Fruit fly (Drosophila melanogaster) whole organism, prepupa: ENCODE measurements around the gene CG6432.

Experiments used
- CG10669 ChIP-seq: fragments of 200-800 bp; sonication (Bioruptor generic); optimal IDR thresholded peaks from 3 replicates; lab custom pipeline; 2018; ENCODE audit warnings: missing biosample characterization, mild to moderate bottlenecking, missing genetic modification characterization, moderate library complexity
- CG11762 ChIP-seq: fragments of 200-800 bp; sonication (Bioruptor generic); optimal IDR thresholded peaks from 3 replicates; lab custom pipeline; 2016; ENCODE audit warnings: missing biosample characterization, missing genetic modification characterization; ENCODE audit not compliant: insufficient read depth
- CG15336 ChIP-seq: fragments of 200-800 bp; sonication (Bioruptor generic); IDR thresholded peaks from 2 replicates; pipeline ENCODE4 v1.3.6; 2022; ENCODE audit warnings: missing biosample characterization, missing genetic modification characterization
- CG16779 ChIP-seq: fragments of 200-800 bp; sonication (Bioruptor generic); optimal IDR thresholded peaks from 3 replicates; lab custom pipeline; 2017; ENCODE audit warnings: missing biosample characterization, mild to moderate bottlenecking, missing genetic modification characterization
- CG3032 ChIP-seq: fragments of 200-800 bp; optimal IDR thresholded peaks from 2 replicates; lab custom pipeline; 2019; ENCODE audit warnings: missing biosample characterization, mild to moderate bottlenecking, missing genetic modification characterization, moderate library complexity
- CG31627 ChIP-seq: fragments of 200-800 bp; sonication (Bioruptor generic); optimal IDR thresholded peaks from 3 replicates; lab custom pipeline; 2016; ENCODE audit warnings: missing biosample characterization, missing genetic modification characterization
- CG32006 ChIP-seq: fragments of 200-800 bp; sonication (Bioruptor generic); optimal IDR thresholded peaks from 3 replicates; lab custom pipeline; 2017; ENCODE audit warnings: missing biosample characterization, mild to moderate bottlenecking, missing genetic modification characterization
- CG34406 ChIP-seq: fragments of 200-800 bp; sonication (Bioruptor generic); optimal IDR thresholded peaks from 3 replicates; lab custom pipeline; 2016; ENCODE audit warnings: missing biosample characterization, missing genetic modification characterization
- CG3919 ChIP-seq: fragments of 200-800 bp; sonication (Bioruptor generic); optimal IDR thresholded peaks from 3 replicates; lab custom pipeline; 2016; ENCODE audit warnings: missing biosample characterization, missing genetic modification characterization
- CG4318 ChIP-seq: fragments of 200-800 bp; sonication (Bioruptor generic); optimal IDR thresholded peaks from 3 replicates; lab custom pipeline; 2017; ENCODE audit warnings: missing biosample characterization, mild to moderate bottlenecking, missing genetic modification characterization
- CG6808 ChIP-seq: fragments of 200-800 bp; sonication (Bioruptor generic); optimal IDR thresholded peaks from 3 replicates; lab custom pipeline; 2017; ENCODE audit warnings: missing biosample characterization, missing genetic modification characterization, mild to moderate bottlenecking, moderate library complexity, missing genetic modification reagents
- CG6854 ChIP-seq: fragments of 200-800 bp; sonication (Bioruptor generic); optimal IDR thresholded peaks from 2 replicates; lab custom pipeline; 2017; ENCODE audit warnings: missing biosample characterization, mild to moderate bottlenecking, missing genetic modification characterization
- CG8119 ChIP-seq: fragments of 200-800 bp; sonication (Bioruptor generic); IDR thresholded peaks from 3 replicates; pipeline ENCODE4 v1.3.6; 2022; ENCODE audit warnings: missing biosample characterization, missing genetic modification characterization
- CG8632 ChIP-seq: fragments of 200-800 bp; sonication (Bioruptor generic); optimal IDR thresholded peaks from 3 replicates; lab custom pipeline; 2016; ENCODE audit warnings: missing biosample characterization, missing genetic modification characterization
- Eip75B ChIP-seq: fragments of 200-800 bp; sonication (Bioruptor generic); optimal IDR thresholded peaks from 3 replicates; lab custom pipeline; 2016; ENCODE audit warnings: missing biosample characterization, missing genetic modification characterization
- Eip78C ChIP-seq: fragments of 200-800 bp; sonication (Bioruptor generic); peaks from one replicate; lab custom pipeline; 2016; ENCODE audit warnings: missing biosample characterization, missing genetic modification characterization
- Ets21C ChIP-seq: fragments of 200-800 bp; sonication (Bioruptor generic); optimal IDR thresholded peaks from 3 replicates; lab custom pipeline; 2016; ENCODE audit warnings: missing biosample characterization, missing genetic modification characterization
- Ets96B ChIP-seq: fragments of 200-800 bp; optimal IDR thresholded peaks from 2 replicates; lab custom pipeline; 2019; ENCODE audit warnings: missing biosample characterization, mild to moderate bottlenecking, missing genetic modification characterization, moderate library complexity
- Gug ChIP-seq: fragments of 200-800 bp; sonication (Bioruptor generic); IDR thresholded peaks from 2 replicates; pipeline ENCODE4 v1.3.6; 2022; ENCODE audit warnings: missing biosample characterization, missing genetic modification characterization
- Hr39 ChIP-seq: fragments of 200-800 bp; sonication (Bioruptor generic); optimal IDR thresholded peaks from 2 replicates; lab custom pipeline; 2016; ENCODE audit warnings: missing biosample characterization, missing genetic modification characterization
- Hr4 ChIP-seq: fragments of 200-800 bp; sonication (Bioruptor generic); optimal IDR thresholded peaks from 3 replicates; lab custom pipeline; 2016; ENCODE audit warnings: missing biosample characterization, missing genetic modification characterization
- Lpt ChIP-seq: fragments of 200-800 bp; sonication (Bioruptor generic); optimal IDR thresholded peaks from 3 replicates; lab custom pipeline; 2016; ENCODE audit warnings: missing biosample characterization, missing genetic modification characterization
- Sox102F ChIP-seq: fragments of 200-800 bp; sonication (Bioruptor generic); optimal IDR thresholded peaks from 2 replicates; lab custom pipeline; 2016; ENCODE audit warnings: missing biosample characterization, mild to moderate bottlenecking, missing genetic modification characterization
- Sox14 ChIP-seq: fragments of 200-800 bp; sonication (Bioruptor generic); optimal IDR thresholded peaks from 3 replicates; lab custom pipeline; 2016; ENCODE audit warnings: missing biosample characterization, missing genetic modification characterization
- Sox15 ChIP-seq: fragments of 200-800 bp; sonication (Bioruptor generic); optimal IDR thresholded peaks from 3 replicates; lab custom pipeline; 2016; ENCODE audit warnings: missing biosample characterization, missing genetic modification characterization
- dsx ChIP-seq: fragments of 200-800 bp; optimal IDR thresholded peaks from 3 replicates; lab custom pipeline; 2019; ENCODE audit warnings: missing biosample characterization, mild to moderate bottlenecking, missing genetic modification characterization, moderate library complexity; ENCODE audit not compliant: poor library complexity, severe bottlenecking
- fd59A ChIP-seq: fragments of 200-800 bp; sonication (Bioruptor generic); optimal IDR thresholded peaks from 2 replicates; lab custom pipeline; 2017; ENCODE audit warnings: missing biosample characterization, mild to moderate bottlenecking, missing genetic modification characterization, missing genetic modification reagents
- fd85E ChIP-seq: fragments of 200-800 bp; sonication (Bioruptor generic); optimal IDR thresholded peaks from 3 replicates; lab custom pipeline; 2016; ENCODE audit warnings: missing biosample characterization, missing genetic modification characterization
- fkh ChIP-seq: fragments of 200-800 bp; sonication (Bioruptor generic); optimal IDR thresholded peaks from 3 replicates; lab custom pipeline; 2017; ENCODE audit warnings: missing biosample characterization, mild to moderate bottlenecking, missing genetic modification characterization, moderate library complexity
- salr ChIP-seq, 2 experiments: fragments of 200-800 bp; sonication (Bioruptor generic); optimal IDR thresholded peaks; 3 replicates each; lab custom pipeline; 2016 to 2018; ENCODE audit warnings: missing biosample characterization in 2 of 2, missing genetic modification characterization in 2 of 2, mild to moderate bottlenecking in 1 of 2
- spab ChIP-seq: fragments of 200-800 bp; sonication (Bioruptor generic); optimal IDR thresholded peaks from 2 replicates; lab custom pipeline; 2017; ENCODE audit warnings: missing biosample characterization, mild to moderate bottlenecking, missing genetic modification characterization, missing genetic modification reagents
- topi ChIP-seq: fragments of 200-800 bp; sonication (Bioruptor generic); optimal IDR thresholded peaks from 3 replicates; lab custom pipeline; 2016; ENCODE audit warnings: missing biosample characterization, missing genetic modification characterization

The CG6432 gene

dm6 chr3R:24357698-24358097 lies 21.0 kb downstream of the CG6432 start, which contains the start of gene Golgin84:
Golgin84 (minus strand) TSS chr3R:24357938.
- TF ChIP-seq CG3032 (tag; lab: Kevin White, UChicago) = no peak
- no peak for TF ChIP-seq salr (GFP tag; optimal IDR thresholded peaks at IDR 0.05; lab: Kevin White, UChicago)
- TF ChIP-seq CG4318 (GFP tag; lab: Kevin White, UChicago) = no peak
- no peak for TF ChIP-seq Eip75B (GFP tag; lab: Kevin White, UChicago)
- TF ChIP-seq, all 60 proteins: peak for 0

dm6 chr3R:24359957-24360356 lies 23.2 kb downstream of the CG6432 start, which contains the start of gene CG18528:
CG18528 (minus strand) TSS chr3R:24360144.
- TF ChIP-seq Ets96B (tag; lab: Kevin White, UChicago) (no peak), Sox14 (peak; percentile 97)

- TF ChIP-seq Hr39 (GFP tag; lab: Kevin White, UChicago) (no peak), CG31627 (GFP tag; lab: Kevin White, UChicago) (no peak), CG4318 (GFP tag; lab: Kevin White, UChicago) (no peak)
Measured at dm6 chr3R:24361583-24361982, 24.9 kb downstream of the CG6432 start, which contains the start of the genes CG5762 and CG33339. CG5762 (minus strand) TSS chr3R:24361683. CG33339 (plus strand) TSS chr3R:24361847.

dm6 chr3R:24362838-24363237 lies 26.1 kb downstream of the CG6432 start, which contains the start of gene CG33340:
CG33340 (plus strand) TSS chr3R:24363138.
- TF ChIP-seq Ets96B (tag; lab: Kevin White, UChicago) (no peak), CG4318 (GFP tag; lab: Kevin White, UChicago) (no peak), Gug (GFP tag; lab: Robert Waterston, UW) (no peak), CG15336 (GFP tag; lab: Robert Waterston, UW) (no peak)

- no peak for TF ChIP-seq spab (GFP tag; lab: Kevin White, UChicago)
- TF ChIP-seq CG16779 (tag; lab: Kevin White, UChicago) = no peak
- no peak for TF ChIP-seq fd85E (GFP tag; lab: Kevin White, UChicago)
- no peak for TF ChIP-seq Sox102F (GFP tag; lab: Kevin White, UChicago)
- no peak for TF ChIP-seq CG6808
- no peak for TF ChIP-seq Ets21C (GFP tag; lab: Kevin White, UChicago)
- TF ChIP-seq dsx (GFP tag; lab: Kevin White, UChicago) = no peak
- TF ChIP-seq Ets96B (tag; lab: Kevin White, UChicago) = no peak
- no peak for TF ChIP-seq CG3919 (GFP tag; lab: Kevin White, UChicago)
- no peak for TF ChIP-seq CG34406 (GFP tag; lab: Kevin White, UChicago)
- no peak for TF ChIP-seq CG31627 (GFP tag; lab: Kevin White, UChicago)
- TF ChIP-seq CG10669 = no peak
- no peak for TF ChIP-seq fkh (GFP tag; lab: Kevin White, UChicago)
- TF ChIP-seq topi = no peak
Measured at dm6 chr3R:24364880-24365604, 28.3 kb downstream of the CG6432 start, which contains the start of the genes CG17784 and CG13613. CG17784 (minus strand) TSS chr3R:24364980. CG13613 (plus strand) TSS chr3R:24365554.

dm6 chr3R:24367120-24367519 lies 30.4 kb downstream of the CG6432 start, which contains the start of gene CG42811:
CG42811 (minus strand) TSS chr3R:24367220.
- TF ChIP-seq Ets96B (tag; lab: Kevin White, UChicago) (no peak), Hr4 (GFP tag; lab: Kevin White, UChicago) (no peak), CG11762 (no peak), fd59A (no peak), CG34406 (GFP tag; lab: Kevin White, UChicago) (no peak), Sox15 (no peak), CG6854 (GFP tag; lab: Kevin White, UChicago) (no peak), CG8632 (GFP tag; lab: Kevin White, UChicago) (no peak), Sox102F (GFP tag; lab: Kevin White, UChicago) (no peak), Eip78C (GFP tag; lab: Kevin White, UChicago) (no peak), CG8119 (GFP tag; lab: Robert Waterston, UW) (no peak), Gug (GFP tag; lab: Robert Waterston, UW) (no peak), dsx (GFP tag; lab: Kevin White, UChicago) (no peak), Lpt (GFP tag; lab: Kevin White, UChicago) (no peak), CG32006 (no peak)
